Fruit fly (Drosophila melanogaster): ENCODE data around the gene CG9801.

- no peak for TF ChIP-seq Dll (optimal IDR thresholded peaks at IDR 0.05)
- TF ChIP-seq pan (optimal IDR thresholded peaks at IDR 0.05), result no peak
- TF ChIP-seq psq (optimal IDR thresholded peaks at IDR 0.05), result no peak
- no peak for TF ChIP-seq EcR (GFP tag; optimal IDR thresholded peaks at IDR 0.05)
Observed at dm6 chr3R:8747134-8747870, at the start of gene CG9801, which contains the start of gene Nasp.

Data from whole organism.